In genomic region chr3L:21225642-21226041, dm6 we compare ENCODE assay signal across 3 fruit fly cellular contexts.
TF ChIP-seq lines count a peak whose summit lies in the region.

No protein-coding gene starts in this region.

- TF ChIP-seq CTCF in whole organism, embryonic (GFP tag; optimal IDR thresholded peaks at IDR 0.05; lab: Kevin White, UChicago), result no peak

TF ChIP-seq in whole organism, embryonic, 481 proteins besides CTCF, POLR2A, EP300 and RAD21:
- TF ChIP-seq z (GFP tag; IDR thresholded peaks at IDR 0.05; lab: Robert Waterston, UW), result 0 out of 3 replicates have a peak, but pooled peaks have one; percentile 33
- TF ChIP-seq CG1792 (GFP tag; optimal IDR thresholded peaks at IDR 0.05; lab: Kevin White, UChicago), result no peak
- no peak for TF ChIP-seq CG8944 (GFP tag; optimal IDR thresholded peaks at IDR 0.05; lab: Kevin White, UChicago)
- TF ChIP-seq Hand (GFP tag; optimal IDR thresholded peaks at IDR 0.05; lab: Kevin White, UChicago), result no peak
- TF ChIP-seq CG32767 (GFP tag; IDR thresholded peaks at IDR 0.05; lab: Robert Waterston, UW), result no peak
- no peak for TF ChIP-seq Opbp (GFP tag; IDR thresholded peaks at IDR 0.05; lab: Robert Waterston, UW; ENCODE audit: partially characterized antibody)
- TF ChIP-seq CG7839 (tag; optimal IDR thresholded peaks at IDR 0.05; lab: Kevin White, UChicago), result no peak
- no peak for TF ChIP-seq chinmo (GFP tag; IDR thresholded peaks at IDR 0.05; lab: Robert Waterston, UW; ENCODE audit: partially characterized antibody)
- no peak for TF ChIP-seq CG10267 (tag; optimal IDR thresholded peaks at IDR 0.05; lab: Kevin White, UChicago)
- no peak for TF ChIP-seq Nf-YB (GFP tag; optimal IDR thresholded peaks at IDR 0.05; lab: Kevin White, UChicago)
- TF ChIP-seq al (GFP tag; IDR thresholded peaks at IDR 0.05; lab: Robert Waterston, UW), result no peak
- TF ChIP-seq mirr (GFP tag; optimal IDR thresholded peaks at IDR 0.05; lab: Kevin White, UChicago), result no peak
- TF ChIP-seq CG10979 (tag; optimal IDR thresholded peaks at IDR 0.05; lab: Kevin White, UChicago), result no peak
- no peak for TF ChIP-seq ham (GFP tag; IDR thresholded peaks at IDR 0.05; lab: Robert Waterston, UW)
- TF ChIP-seq luna (GFP tag; optimal IDR thresholded peaks at IDR 0.05; lab: Kevin White, UChicago), result no peak
- peak in 1 of 2 experiments; percentile 44 for TF ChIP-seq Trl (optimal IDR thresholded peaks at IDR 0.05; lab: Kevin White, UChicago)
- no peak for TF ChIP-seq Trl (GFP tag; optimal IDR thresholded peaks at IDR 0.05; lab: Kevin White, UChicago)
- TF ChIP-seq cg (GFP tag; optimal IDR thresholded peaks at IDR 0.05; lab: Kevin White, UChicago), result peak; percentile 38
- no peak for TF ChIP-seq sens (GFP tag; lab: Kevin White, UChicago)
- TF ChIP-seq CG6175 (GFP tag; IDR thresholded peaks at IDR 0.05; lab: Robert Waterston, UW), result no peak
- no peak for TF ChIP-seq CG17568 (GFP tag; optimal IDR thresholded peaks at IDR 0.05; lab: Kevin White, UChicago)
- TF ChIP-seq zen2 (GFP tag; IDR thresholded peaks at IDR 0.05; lab: Robert Waterston, UW; ENCODE audit: partially characterized antibody), result no peak
- no peak for TF ChIP-seq lbe (GFP tag; optimal IDR thresholded peaks at IDR 0.05; lab: Kevin White, UChicago)
- TF ChIP-seq Scr (GFP tag; IDR thresholded peaks at IDR 0.05; lab: Robert Waterston, UW; ENCODE audit: partially characterized antibody), result no peak
- TF ChIP-seq salm (tag; optimal IDR thresholded peaks at IDR 0.05; lab: Kevin White, UChicago), result no peak
- no peak for TF ChIP-seq ttk (GFP tag; IDR thresholded peaks at IDR 0.05; lab: Robert Waterston, UW)
- TF ChIP-seq crol (GFP tag; IDR thresholded peaks at IDR 0.05; lab: Robert Waterston, UW), result peak; percentile 28; the same call in 1 of the 2 replicates
- no peak for TF ChIP-seq disco-r (GFP tag; optimal IDR thresholded peaks at IDR 0.05; lab: Kevin White, UChicago)
- TF ChIP-seq nau (GFP tag; optimal IDR thresholded peaks at IDR 0.05; lab: Kevin White, UChicago), result no peak
- TF ChIP-seq CG2712 (tag; optimal IDR thresholded peaks at IDR 0.05; lab: Kevin White, UChicago), result no peak

TF ChIP-seq in whole organism, prepupa, 60 proteins besides CTCF, POLR2A, EP300 and RAD21:
- TF ChIP-seq svp (GFP tag; lab: Kevin White, UChicago), result no peak
- 0 out of 3 replicates have a peak, but pooled peaks have one; percentile 27 for TF ChIP-seq CG6163 (GFP tag; IDR thresholded peaks at IDR 0.05; lab: Robert Waterston, UW)
- TF ChIP-seq Eip78C (GFP tag; lab: Kevin White, UChicago), result peak; percentile 62
- TF ChIP-seq achi (GFP tag; optimal IDR thresholded peaks at IDR 0.05; lab: Kevin White, UChicago), result no peak
- TF ChIP-seq CG6854 (GFP tag; optimal IDR thresholded peaks at IDR 0.05; lab: Kevin White, UChicago), result no peak
- TF ChIP-seq CG10669 (GFP tag; optimal IDR thresholded peaks at IDR 0.05; lab: Kevin White, UChicago), result no peak
- no peak for TF ChIP-seq Gug (GFP tag; IDR thresholded peaks at IDR 0.05; lab: Robert Waterston, UW)
- no peak for TF ChIP-seq Sox14 (GFP tag; optimal IDR thresholded peaks at IDR 0.05; lab: Kevin White, UChicago)
- no peak for TF ChIP-seq Met (GFP tag; optimal IDR thresholded peaks at IDR 0.05; lab: Kevin White, UChicago)
- no peak for TF ChIP-seq acj6 (GFP tag; optimal IDR thresholded peaks at IDR 0.05; lab: Kevin White, UChicago)
- TF ChIP-seq CG11902 (GFP tag; optimal IDR thresholded peaks at IDR 0.05; lab: Kevin White, UChicago), result no peak
- no peak for TF ChIP-seq Hr39 (GFP tag; optimal IDR thresholded peaks at IDR 0.05; lab: Kevin White, UChicago)
- TF ChIP-seq CG6276 (GFP tag; optimal IDR thresholded peaks at IDR 0.05; lab: Kevin White, UChicago), result no peak
- peak; percentile 9 for TF ChIP-seq Lpt (GFP tag; optimal IDR thresholded peaks at IDR 0.05; lab: Kevin White, UChicago)
- TF ChIP-seq Hr4 (GFP tag; optimal IDR thresholded peaks at IDR 0.05; lab: Kevin White, UChicago), result no peak
- no peak for TF ChIP-seq Ets21C (GFP tag; optimal IDR thresholded peaks at IDR 0.05; lab: Kevin White, UChicago)
- no peak for TF ChIP-seq CG15336 (GFP tag; IDR thresholded peaks at IDR 0.05; lab: Robert Waterston, UW)
- no peak for TF ChIP-seq lz (GFP tag; optimal IDR thresholded peaks at IDR 0.05; lab: Kevin White, UChicago)
- no peak for TF ChIP-seq dsx (GFP tag; optimal IDR thresholded peaks at IDR 0.05; lab: Kevin White, UChicago; ENCODE audit: poor library complexity, severe bottlenecking)
- no peak for TF ChIP-seq pdm3 (GFP tag; optimal IDR thresholded peaks at IDR 0.05; lab: Kevin White, UChicago)
- TF ChIP-seq CG11762 (GFP tag; optimal IDR thresholded peaks at IDR 0.05; lab: Kevin White, UChicago; ENCODE audit: insufficient read depth), result no peak
- TF ChIP-seq Sox15 (GFP tag; optimal IDR thresholded peaks at IDR 0.05; lab: Kevin White, UChicago), result no peak
- no peak for TF ChIP-seq CG34406 (GFP tag; optimal IDR thresholded peaks at IDR 0.05; lab: Kevin White, UChicago)
- no peak for TF ChIP-seq topi (GFP tag; optimal IDR thresholded peaks at IDR 0.05; lab: Kevin White, UChicago)
- no peak for TF ChIP-seq Sox102F (GFP tag; optimal IDR thresholded peaks at IDR 0.05; lab: Kevin White, UChicago)

TF ChIP-seq in whole organism, pupa, 21 proteins besides CTCF, POLR2A, EP300 and RAD21:
- no peak for TF ChIP-seq EcR (GFP tag; optimal IDR thresholded peaks at IDR 0.05; lab: Kevin White, UChicago)
- TF ChIP-seq D1 (tag; optimal IDR thresholded peaks at IDR 0.05; lab: Kevin White, UChicago), result no peak
- no peak for TF ChIP-seq Ets98B (GFP tag; IDR thresholded peaks at IDR 0.05; lab: Robert Waterston, UW)
- 0 out of 3 replicates have a peak, but pooled peaks have one; percentile 8 for TF ChIP-seq CG4496 (GFP tag; IDR thresholded peaks at IDR 0.05; lab: Robert Waterston, UW)
- TF ChIP-seq CG10348 (GFP tag; IDR thresholded peaks at IDR 0.05; lab: Robert Waterston, UW), result no peak
- TF ChIP-seq rn (GFP tag; IDR thresholded peaks at IDR 0.05; lab: Robert Waterston, UW), result no peak
- no peak for TF ChIP-seq Snoo (tag; optimal IDR thresholded peaks at IDR 0.05; lab: Kevin White, UChicago)
- TF ChIP-seq fd96Ca (GFP tag; IDR thresholded peaks at IDR 0.05; lab: Robert Waterston, UW), result 0 out of 3 replicates have a peak, but pooled peaks have one; percentile 18
- no peak for TF ChIP-seq Pif1B (GFP tag; optimal IDR thresholded peaks at IDR 0.05; lab: Kevin White, UChicago)
- no peak for TF ChIP-seq Pif1A (GFP tag; optimal IDR thresholded peaks at IDR 0.05; lab: Kevin White, UChicago)
- TF ChIP-seq CG8159 (tag; optimal IDR thresholded peaks at IDR 0.05; lab: Kevin White, UChicago), result no peak

Comparison
In these comparisons a context has a peak if more than half of its experiments do, and no peak if none do; other contexts are left out.
1. Of the 7 proteins assayed by ChIP-seq in both whole organism, embryonic and whole organism, prepupa: peak only in whole organism, embryonic: none; only in whole organism, prepupa: Lpt; in both: none; in neither: 6.